Fruit fly (Drosophila melanogaster) whole organism, prepupa: Measurements from ENCODE around the gene Npc2g.

Source experiments
- CG8119 ChIP-seq: fragments of 200-800 bp; sonication (Bioruptor generic); IDR thresholded peaks from 3 replicates; pipeline ENCODE4 v1.3.6; 2022; ENCODE audit warnings: missing biosample characterization, missing genetic modification characterization
- Sox14 ChIP-seq: fragments of 200-800 bp; sonication (Bioruptor generic); optimal IDR thresholded peaks from 3 replicates; lab custom pipeline; 2016; ENCODE audit warnings: missing biosample characterization, missing genetic modification characterization
- spab ChIP-seq: fragments of 200-800 bp; sonication (Bioruptor generic); optimal IDR thresholded peaks from 2 replicates; lab custom pipeline; 2017; ENCODE audit warnings: missing biosample characterization, mild to moderate bottlenecking, missing genetic modification characterization, missing genetic modification reagents

DNA sequence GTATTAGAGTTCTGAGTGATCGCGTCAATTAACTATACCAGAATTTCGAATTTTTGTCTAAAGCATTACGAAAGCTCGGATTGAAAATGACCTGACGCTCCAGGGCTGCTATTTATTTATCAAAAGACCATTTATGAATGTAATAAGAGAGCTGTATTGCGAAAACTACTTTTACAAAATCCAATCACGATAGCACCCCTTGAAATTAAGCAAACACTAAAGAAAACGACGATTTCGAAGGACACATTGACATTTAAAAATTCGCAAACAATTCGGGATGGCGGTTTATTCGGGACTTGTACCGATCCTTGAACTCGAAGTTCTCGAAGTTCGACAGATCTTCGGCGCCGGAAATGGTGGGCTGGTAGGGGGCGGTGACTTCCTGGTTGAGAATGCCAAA lies 49.7 kb downstream of the Npc2g start, which contains the start of gene CG12069:
- TF ChIP-seq spab (GFP tag; lab: Kevin White, UChicago), result no peak
- TF ChIP-seq Sox14 (GFP tag; lab: Kevin White, UChicago), result no peak
- no peak for TF ChIP-seq CG8119 (GFP tag; lab: Robert Waterston, UW)
